Worm (Caenorhabditis elegans) whole organism, L4 larva: ENCODE results near the gene nspc-20.
A peak's percentile ranks its signal among the peaks of the same experiment; 100 is the strongest.

Source experiments
- F10B5.3 ChIP-seq: sonication (generic microtip); optimal IDR thresholded peaks from 2 replicates; lab custom pipeline; 2016; ENCODE audit warnings: mild to moderate bottlenecking, missing genetic modification characterization, missing compliant biosample characterization
- F37D6.2 ChIP-seq: sonication (generic microtip); optimal IDR thresholded peaks from 2 replicates; lab custom pipeline; 2016; ENCODE audit warnings: mild to moderate bottlenecking, missing genetic modification characterization, missing compliant biosample characterization
- F49E8.2 ChIP-seq: sonication (generic microtip); optimal IDR thresholded peaks from 2 replicates; lab custom pipeline; 2016; ENCODE audit warnings: missing compliant biosample characterization, mild to moderate bottlenecking, missing genetic modification characterization, borderline replicate concordance
- R02D3.7 ChIP-seq: fragments of 150-350 bp; sonication (generic microtip); optimal IDR thresholded peaks from 3 replicates; lab custom pipeline; 2014; ENCODE audit warnings: missing biosample characterization, missing genetic modification characterization
- T20F7.1 ChIP-seq: fragments of 200-800 bp; sonication (Bioruptor generic); optimal IDR thresholded peaks from 2 replicates; lab custom pipeline; 2018; ENCODE audit warnings: mild to moderate bottlenecking, missing genetic modification characterization, missing compliant biosample characterization
- Y5F2A.4 ChIP-seq: fragments of 200-800 bp; sonication (Bioruptor generic); optimal IDR thresholded peaks from 2 replicates; lab custom pipeline; 2018; ENCODE audit warnings: mild to moderate bottlenecking, missing genetic modification characterization, missing compliant biosample characterization
- ZK546.5 ChIP-seq, 2 experiments: sonication (generic microtip); optimal IDR thresholded peaks; 2 replicates each; lab custom pipeline; 2017; ENCODE audit warnings: missing biosample characterization in 2 of 2, missing genetic modification characterization in 2 of 2
- aha-1 ChIP-seq: fragments of 150-350 bp; peaks from one replicate; lab custom pipeline; 2014; ENCODE audit warnings: missing biosample characterization, missing genetic modification characterization
- aly-2 ChIP-seq: sonication (generic microtip); optimal IDR thresholded peaks from 2 replicates; lab custom pipeline; 2018; ENCODE audit warnings: missing biosample characterization, missing genetic modification characterization
- ama-1 ChIP-seq: fragments of 150-350 bp; optimal IDR thresholded peaks from 2 replicates; lab custom pipeline; 2014; ENCODE audit warnings: inconsistent platforms, mixed read lengths
- arid-1 ChIP-seq: fragments of 200-800 bp; sonication (Bioruptor generic); conservative IDR thresholded peaks from 2 replicates; pipeline ENCODE4 v1.3.6; 2022; ENCODE audit warnings: missing genetic modification reagents, missing genetic modification characterization, missing compliant biosample characterization
- ceh-20 ChIP-seq: fragments of 200-800 bp; sonication (Bioruptor generic); IDR thresholded peaks from 2 replicates; pipeline ENCODE4 v1.3.6; 2022; ENCODE audit warnings: missing genetic modification reagents, missing genetic modification characterization, missing compliant biosample characterization
- ceh-28 ChIP-seq: fragments of 150-350 bp; optimal IDR thresholded peaks from 2 replicates; lab custom pipeline; 2014; ENCODE audit warnings: missing biosample characterization, missing genetic modification reagents, missing genetic modification characterization
- ceh-44 ChIP-seq: fragments of 200-800 bp; sonication (Bioruptor generic); IDR thresholded peaks from 2 replicates; pipeline ENCODE4 v1.3.6; 2022; ENCODE audit warnings: missing genetic modification reagents, missing genetic modification characterization, missing compliant biosample characterization
- cey-2 ChIP-seq: sonication (generic microtip); optimal IDR thresholded peaks from 3 replicates; lab custom pipeline; 2017; ENCODE audit warnings: missing genetic modification characterization, mild to moderate bottlenecking, missing compliant biosample characterization, antibody characterized with exemption, borderline replicate concordance; ENCODE audit not compliant: insufficient read depth
- daf-8 ChIP-seq: fragments of 200-800 bp; sonication (Bioruptor generic); IDR thresholded peaks from 2 replicates; pipeline ENCODE4 v1.3.6; 2022; ENCODE audit warnings: missing genetic modification characterization, missing compliant biosample characterization
- dmd-9 ChIP-seq: fragments of 200-800 bp; sonication (Bioruptor generic); IDR thresholded peaks from 2 replicates; pipeline ENCODE4 v1.3.6; 2022; ENCODE audit warnings: missing genetic modification reagents, missing genetic modification characterization, missing compliant biosample characterization
- dpl-1 ChIP-seq: fragments of 150-350 bp; optimal IDR thresholded peaks from 2 replicates; lab custom pipeline; 2014; ENCODE audit warnings: missing biosample characterization, missing genetic modification reagents, missing genetic modification characterization
- fkh-10 ChIP-seq: fragments of 150-350 bp; optimal IDR thresholded peaks from 2 replicates; lab custom pipeline; 2014; ENCODE audit warnings: missing biosample characterization, missing genetic modification reagents, missing genetic modification characterization
- gei-8 ChIP-seq: fragments of 200-800 bp; sonication (Bioruptor generic); optimal IDR thresholded peaks from 2 replicates; lab custom pipeline; 2018; ENCODE audit warnings: mild to moderate bottlenecking, missing genetic modification characterization, missing compliant biosample characterization
- hif-1 ChIP-seq, 2 experiments: sonication (generic microtip); optimal IDR thresholded peaks; 2 replicates each; lab custom pipeline; 2016 to 2017; ENCODE audit warnings: missing compliant biosample characterization in 2 of 2, missing genetic modification characterization in 2 of 2, missing genetic modification reagents in 2 of 2, missing genotype in 2 of 2, mild to moderate bottlenecking in 1 of 2
- hlh-30 ChIP-seq: sonication (generic microtip); optimal IDR thresholded peaks from 2 replicates; lab custom pipeline; 2017; ENCODE audit warnings: antibody characterized with exemption, mild to moderate bottlenecking, missing genetic modification characterization, missing compliant biosample characterization; ENCODE audit not compliant: insufficient read depth
- lin-1 ChIP-seq: fragments of 200-800 bp; sonication (Bioruptor generic); IDR thresholded peaks from 2 replicates; pipeline ENCODE4 v1.3.6; 2022; ENCODE audit warnings: missing genetic modification reagents, missing genetic modification characterization, missing compliant biosample characterization
- lin-29 ChIP-seq: fragments of 200-800 bp; sonication (Bioruptor generic); IDR thresholded peaks from 2 replicates; pipeline ENCODE4 v1.3.6; 2022; ENCODE audit warnings: missing genetic modification reagents, missing genetic modification characterization, missing compliant biosample characterization
- lin-38 ChIP-seq: fragments of 200-800 bp; sonication (Bioruptor generic); IDR thresholded peaks from 2 replicates; pipeline ENCODE4 v1.3.6; 2022; ENCODE audit warnings: missing genetic modification reagents, missing genetic modification characterization, missing compliant biosample characterization
- lsy-2 ChIP-seq, 2 experiments: fragments of 150-350 bp in 1 of 2; sonication (generic microtip) in 1 of 2; optimal IDR thresholded peaks; 2 replicates each; lab custom pipeline; 2014 to 2017; ENCODE audit warnings: missing biosample characterization in 2 of 2, missing genetic modification characterization in 2 of 2
- madf-9 ChIP-seq: fragments of 200-800 bp; sonication (Bioruptor generic); conservative IDR thresholded peaks from 2 replicates; pipeline ENCODE4 v1.3.6; 2022; ENCODE audit warnings: missing genetic modification reagents, missing genetic modification characterization, missing compliant biosample characterization
- mdl-1 ChIP-seq, 2 experiments: fragments of 150-350 bp in 1 of 2; sonication (generic microtip) in 1 of 2; optimal IDR thresholded peaks; 2 replicates each; lab custom pipeline; 2014 to 2017; ENCODE audit warnings: missing biosample characterization in 2 of 2, missing genetic modification characterization in 2 of 2
- mdt-29 ChIP-seq: fragments of 200-800 bp; sonication (Bioruptor generic); IDR thresholded peaks from 2 replicates; pipeline ENCODE4 v1.3.6; 2022; ENCODE audit warnings: missing genetic modification reagents, missing genetic modification characterization, missing compliant biosample characterization
- mes-2 ChIP-seq: sonication (generic microtip); optimal IDR thresholded peaks from 2 replicates; lab custom pipeline; 2016; ENCODE audit warnings: missing genotype, mild to moderate bottlenecking, missing genetic modification characterization, missing compliant biosample characterization; ENCODE audit not compliant: poor library complexity, severe bottlenecking
- mxl-2 ChIP-seq: fragments of 200-800 bp; sonication (Bioruptor generic); conservative IDR thresholded peaks from 2 replicates; pipeline ENCODE4 v1.3.6; 2022; ENCODE audit warnings: missing genetic modification reagents, missing genetic modification characterization, missing compliant biosample characterization
- mxl-3 ChIP-seq: fragments of 200-800 bp; sonication (Bioruptor generic); optimal IDR thresholded peaks from 2 replicates; lab custom pipeline; 2018; ENCODE audit warnings: mild to moderate bottlenecking, missing genetic modification characterization, missing compliant biosample characterization
- nhr-10 ChIP-seq: fragments of 150-350 bp; optimal IDR thresholded peaks from 2 replicates; lab custom pipeline; 2014; ENCODE audit warnings: missing biosample characterization, missing genetic modification characterization
- nhr-102 ChIP-seq: sonication (generic microtip); optimal IDR thresholded peaks from 2 replicates; lab custom pipeline; 2016; ENCODE audit warnings: mild to moderate bottlenecking, missing genetic modification characterization, moderate library complexity, missing compliant biosample characterization
- nhr-11 ChIP-seq: fragments of 150-350 bp; optimal IDR thresholded peaks from 2 replicates; lab custom pipeline; 2014; ENCODE audit warnings: missing biosample characterization, missing genetic modification characterization
- nhr-111 ChIP-seq: fragments of 200-800 bp; sonication (Bioruptor generic); optimal IDR thresholded peaks from 2 replicates; lab custom pipeline; 2018; ENCODE audit warnings: mild to moderate bottlenecking, missing genetic modification characterization, missing compliant biosample characterization
- nhr-41 ChIP-seq: fragments of 200-800 bp; sonication (Bioruptor generic); IDR thresholded peaks from 2 replicates; pipeline ENCODE4 v1.3.6; 2022; ENCODE audit warnings: missing genetic modification reagents, missing genetic modification characterization, missing compliant biosample characterization
- nhr-42 ChIP-seq: fragments of 200-800 bp; sonication (Bioruptor generic); IDR thresholded peaks from 2 replicates; pipeline ENCODE4 v1.3.6; 2022; ENCODE audit warnings: missing genetic modification characterization, missing compliant biosample characterization
- pqm-1 ChIP-seq: sonication (generic microtip); optimal IDR thresholded peaks from 2 replicates; lab custom pipeline; 2017; ENCODE audit warnings: missing biosample characterization, missing genetic modification characterization
- skn-1 ChIP-seq: fragments of 150-350 bp; optimal IDR thresholded peaks from 2 replicates; lab custom pipeline; 2014; ENCODE audit warnings: missing biosample characterization, missing genetic modification characterization
- snpc-4 ChIP-seq: fragments of 150-350 bp; optimal IDR thresholded peaks from 2 replicates; lab custom pipeline; 2014; ENCODE audit warnings: missing biosample characterization, missing genetic modification characterization
- spr-1 ChIP-seq: sonication (generic microtip); optimal IDR thresholded peaks from 2 replicates; lab custom pipeline; 2016; ENCODE audit warnings: mild to moderate bottlenecking, missing genetic modification characterization, missing compliant biosample characterization
- spr-3 ChIP-seq: fragments of 200-800 bp; sonication (Bioruptor generic); optimal IDR thresholded peaks from 2 replicates; lab custom pipeline; 2018; ENCODE audit warnings: mild to moderate bottlenecking, missing genetic modification characterization, missing compliant biosample characterization
- tag-97 ChIP-seq: fragments of 200-800 bp; sonication (Bioruptor generic); IDR thresholded peaks from 2 replicates; pipeline ENCODE4 v1.3.6; 2022; ENCODE audit warnings: missing genetic modification characterization, missing compliant biosample characterization
- tra-1 ChIP-seq: fragments of 200-800 bp; sonication (Bioruptor generic); IDR thresholded peaks from 2 replicates; pipeline ENCODE4 v1.3.6; 2022; ENCODE audit warnings: missing genetic modification reagents, missing genetic modification characterization, missing compliant biosample characterization
- unc-39 ChIP-seq: sonication (generic microtip); optimal IDR thresholded peaks from 2 replicates; lab custom pipeline; 2017; ENCODE audit warnings: missing biosample characterization, missing genetic modification characterization
- zfp-3 ChIP-seq: fragments of 200-800 bp; sonication (Bioruptor generic); conservative IDR thresholded peaks from 2 replicates; pipeline ENCODE4 v1.3.6; 2022; ENCODE audit warnings: missing genetic modification reagents, missing genetic modification characterization, missing compliant biosample characterization
- ztf-7 ChIP-seq: fragments of 150-350 bp; optimal IDR thresholded peaks from 2 replicates; lab custom pipeline; 2014; ENCODE audit warnings: missing biosample characterization, missing genetic modification characterization

The nspc-20 gene

DNA sequence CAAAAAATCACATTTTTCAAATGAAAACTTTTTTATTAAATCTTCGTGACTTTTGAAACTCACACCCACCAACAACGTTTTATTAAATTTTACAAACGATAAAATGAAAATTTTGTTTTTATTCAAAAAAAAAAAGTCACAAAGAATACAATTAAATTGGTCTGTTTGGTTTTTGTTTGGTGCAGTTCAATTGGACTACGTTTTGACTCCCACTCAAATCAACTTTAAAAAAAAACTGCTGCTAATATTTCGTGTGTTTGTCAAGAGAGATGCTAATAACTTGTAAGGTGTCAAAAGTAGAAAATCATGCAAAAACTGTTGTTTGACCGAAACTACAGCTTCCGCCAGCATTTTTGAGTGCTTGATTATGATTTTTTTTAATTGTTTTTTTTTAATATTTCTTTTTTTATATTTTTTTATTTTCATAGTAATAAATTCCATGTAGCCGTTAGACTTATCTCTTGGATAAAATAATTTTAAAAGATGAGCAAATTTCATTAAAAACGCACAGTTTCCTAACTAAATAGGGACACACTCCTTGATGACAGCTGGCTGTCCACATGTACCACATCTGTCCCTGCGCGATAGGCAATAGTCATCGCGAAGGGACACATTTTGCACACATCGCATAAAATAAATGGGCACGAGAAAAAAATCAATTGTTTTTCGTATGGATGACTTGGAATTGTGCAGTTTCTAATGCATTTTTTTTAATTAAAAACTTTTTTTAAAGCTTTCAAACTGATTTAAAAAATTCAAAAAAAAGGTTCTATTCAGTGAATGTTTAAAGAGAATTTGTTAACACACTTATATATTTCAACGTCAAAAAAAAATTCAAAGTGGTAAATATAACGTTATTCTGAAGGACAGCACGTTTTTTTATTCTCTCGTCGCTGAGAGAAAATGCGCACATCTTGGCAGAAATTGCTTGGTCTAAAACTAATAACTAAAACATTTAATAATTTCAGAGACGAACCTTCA is 4.4 kb downstream of the nspc-20 start (continued):
- peak; percentile 91 for TF ChIP-seq lin-38
- peak; percentile 100 for TF ChIP-seq nhr-42 (GFP tag; lab: Robert Waterston, UW)
- TF ChIP-seq mxl-2, result peak; percentile 62
- TF ChIP-seq tra-1 (GFP tag; lab: Robert Waterston, UW), result peak; percentile 99
- TF ChIP-seq nhr-10, result peak; percentile 99
- TF ChIP-seq nhr-41 (GFP tag; lab: Robert Waterston, UW), result peak; percentile 73; the same call in 1 of the 2 replicates
- TF ChIP-seq nhr-102, result peak; percentile 100
- TF ChIP-seq mdt-29 (GFP tag; lab: Robert Waterston, UW), result peak; percentile 94
- TF ChIP-seq nhr-11 (tag; lab: Kevin White, UChicago), result peak; percentile 99
- TF ChIP-seq aly-2 (tag; lab: Kevin White, UChicago), result peak; percentile 37
- peak; percentile 33 for TF ChIP-seq cey-2 (tag; lab: Kevin White, UChicago)
- no peak for TF ChIP-seq R02D3.7 (tag; lab: Kevin White, UChicago)
- TF ChIP-seq F49E8.2 (tag; lab: Kevin White, UChicago), result peak; percentile 48
- peak; percentile 99 for TF ChIP-seq F37D6.2 (tag; lab: Kevin White, UChicago)
- peak; percentile 93 for TF ChIP-seq dmd-9
- peak; percentile 62 for TF ChIP-seq snpc-4 (tag; lab: Kevin White, UChicago)
- peak; percentile 96 for TF ChIP-seq hlh-30 (tag; lab: Kevin White, UChicago)
- peak; percentile 99 for TF ChIP-seq zfp-3 (GFP tag; lab: Robert Waterston, UW)
- TF ChIP-seq spr-1 (tag; lab: Kevin White, UChicago), result peak; percentile 98
- TF ChIP-seq fkh-10, result peak; percentile 98
- peak; percentile 99 for TF ChIP-seq madf-9 (GFP tag; lab: Robert Waterston, UW)
- peak; percentile 89 to 98 for TF ChIP-seq mdl-1 (tag; optimal IDR thresholded peaks at IDR 0.05; lab: Kevin White, UChicago)
- TF ChIP-seq ZK546.5 (tag; optimal IDR thresholded peaks at IDR 0.05; lab: Kevin White, UChicago), result peak; percentile 39 to 81
- TF ChIP-seq ceh-28 (tag; lab: Kevin White, UChicago), result peak; percentile 96
- TF ChIP-seq hif-1 (tag; optimal IDR thresholded peaks at IDR 0.05; lab: Kevin White, UChicago), result peak; percentile 78 to 91
- peak; percentile 76 for TF ChIP-seq dpl-1 (GFP tag; lab: Kevin White, UChicago)
- TF ChIP-seq tag-97 (GFP tag; lab: Robert Waterston, UW), result 0 out of 2 replicates have a peak, but pooled peaks have one; percentile 49
- TF ChIP-seq ceh-44 (GFP tag; lab: Robert Waterston, UW), result 0 out of 2 replicates have a peak, but pooled peaks have one; percentile 45
- peak; percentile 68 for TF ChIP-seq skn-1
- peak; percentile 99 for TF ChIP-seq mes-2 (tag; lab: Kevin White, UChicago)
- peak; percentile 68; the same call in 1 of the 2 replicates for TF ChIP-seq daf-8 (GFP tag; lab: Robert Waterston, UW)
- TF ChIP-seq aha-1 (tag; lab: Kevin White, UChicago), result peak; percentile 98
- TF ChIP-seq pqm-1 (tag; lab: Kevin White, UChicago), result peak; percentile 67
- TF ChIP-seq ztf-7 (tag; lab: Kevin White, UChicago), result peak; percentile 96
- TF ChIP-seq F10B5.3 (tag; lab: Kevin White, UChicago), result peak; percentile 98
- peak; percentile 97 for TF ChIP-seq Y5F2A.4 (GFP tag; lab: Kevin White, UChicago)
- TF ChIP-seq T20F7.1, result peak; percentile 93
- peak; percentile 97 for TF ChIP-seq lsy-2 (tag; optimal IDR thresholded peaks at IDR 0.05; lab: Kevin White, UChicago)
- TF ChIP-seq ceh-20 (GFP tag; lab: Robert Waterston, UW), result peak; percentile 99
- TF ChIP-seq lin-29 (GFP tag; lab: Robert Waterston, UW), result peak; percentile 98
- TF ChIP-seq spr-3, result peak; percentile 98
- peak; percentile 35 for TF ChIP-seq nhr-111 (GFP tag; lab: Kevin White, UChicago)
- no peak for TF ChIP-seq ama-1
- TF ChIP-seq mxl-3 (GFP tag; lab: Kevin White, UChicago), result peak; percentile 90
- TF ChIP-seq unc-39 (tag; lab: Kevin White, UChicago), result peak; percentile 8
- TF ChIP-seq arid-1 (GFP tag; lab: Robert Waterston, UW), result peak; percentile 96
- peak; percentile 97 for TF ChIP-seq lin-1 (GFP tag; lab: Robert Waterston, UW)
- TF ChIP-seq gei-8 (GFP tag; lab: Kevin White, UChicago), result peak; percentile 88
